Worm (Caenorhabditis elegans): ENCODE measurements around the gene ctsa-4.1.

ctsa-4.1 gene

DNA sequence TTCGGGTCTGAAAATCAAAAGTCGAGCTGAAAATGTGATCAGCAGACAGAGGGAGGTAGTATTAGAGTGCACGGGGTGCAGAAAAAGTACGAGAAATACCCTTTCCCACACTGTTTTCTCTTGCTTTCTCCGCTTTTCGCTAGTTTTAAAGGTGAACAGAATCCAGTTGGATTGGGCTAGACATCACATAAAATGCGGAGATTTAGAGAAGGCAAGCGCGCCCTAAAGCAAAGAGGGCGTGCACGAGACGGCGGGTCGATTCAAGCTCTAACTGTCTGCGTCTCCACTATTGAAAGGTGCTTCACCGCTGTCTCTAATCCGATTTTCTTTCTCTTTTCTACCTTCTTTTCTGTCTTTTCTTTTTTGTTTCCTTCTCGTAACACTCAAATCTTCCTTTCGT lies 3.3 kb downstream of the ctsa-4.1 start:
- no peak for TF ChIP-seq fkh-3 (tag; optimal IDR thresholded peaks at IDR 0.05)
- TF ChIP-seq lin-54 (GFP tag; optimal IDR thresholded peaks at IDR 0.05): peak; percentile 72
- TF ChIP-seq F37B4.10 (GFP tag; IDR thresholded peaks at IDR 0.05): no peak
- TF ChIP-seq ccch-3 (GFP tag; optimal IDR thresholded peaks at IDR 0.05): no peak
- peak; percentile 75 for TF ChIP-seq ztf-18 (tag; optimal IDR thresholded peaks at IDR 0.05)
- no peak for TF ChIP-seq ceh-58 (GFP tag; IDR thresholded peaks at IDR 0.05)
- TF ChIP-seq ztf-28 (GFP tag; IDR thresholded peaks at IDR 0.05): 0 out of 2 replicates have a peak, but pooled peaks have one; percentile 6
- peak; percentile 94 for TF ChIP-seq dox-1 (GFP tag; IDR thresholded peaks at IDR 0.05)
- peak; percentile 57 for TF ChIP-seq efl-1 (GFP tag; optimal IDR thresholded peaks at IDR 0.05)
- TF ChIP-seq ceh-40 (GFP tag; IDR thresholded peaks at IDR 0.05): no peak
- peak; percentile 95 for TF ChIP-seq F23B12.7 (tag; optimal IDR thresholded peaks at IDR 0.05; ENCODE audit: insufficient read depth)
- peak; percentile 57 for TF ChIP-seq madf-8 (GFP tag; conservative IDR thresholded peaks at IDR 0.05)
- TF ChIP-seq attf-5 (GFP tag; optimal IDR thresholded peaks at IDR 0.05): peak; percentile 95
- no peak for TF ChIP-seq unc-62 (GFP tag; optimal IDR thresholded peaks at IDR 0.05)
- no peak for TF ChIP-seq hrde-1 (tag; optimal IDR thresholded peaks at IDR 0.05; ENCODE audit: borderline replicate concordance)
- TF ChIP-seq cebp-1 (GFP tag; IDR thresholded peaks at IDR 0.05): no peak
- peak; percentile 77 for TF ChIP-seq cebp-1 (tag; optimal IDR thresholded peaks at IDR 0.05)
- no peak for TF ChIP-seq B0261.1 (tag; optimal IDR thresholded peaks at IDR 0.05)
- no peak for TF ChIP-seq dpff-1 (tag; optimal IDR thresholded peaks at IDR 0.05)
- no peak for TF ChIP-seq F55B11.4 (tag; optimal IDR thresholded peaks at IDR 0.05; ENCODE audit: borderline replicate concordance, insufficient read depth)
- no peak for TF ChIP-seq nhr-27 (tag; optimal IDR thresholded peaks at IDR 0.05)
- TF ChIP-seq ZK185.1 (tag; optimal IDR thresholded peaks at IDR 0.05; ENCODE audit: poor library complexity, severe bottlenecking): peak; percentile 74
- no peak for TF ChIP-seq nfya-2 (GFP tag; IDR thresholded peaks at IDR 0.05)
- 0 out of 2 replicates have a peak, but pooled peaks have one; percentile 13 for TF ChIP-seq madf-3 (GFP tag; IDR thresholded peaks at IDR 0.05)
- TF ChIP-seq hsf-1 (GFP tag; IDR thresholded peaks at IDR 0.05): no peak
- peak; percentile 92 for TF ChIP-seq pbrm-1 (GFP tag; IDR thresholded peaks at IDR 0.05)
- no peak for TF ChIP-seq hlh-26 (GFP tag; conservative IDR thresholded peaks at IDR 0.05)
- TF ChIP-seq Y53F4B.3 (GFP tag; IDR thresholded peaks at IDR 0.05): no peak
- peak; percentile 20 for TF ChIP-seq ztf-26 (tag; optimal IDR thresholded peaks at IDR 0.05)
- peak; percentile 97 for TF ChIP-seq hmg-1.2 (GFP tag; IDR thresholded peaks at IDR 0.05)
- no peak for TF ChIP-seq F57C9.4 (tag; optimal IDR thresholded peaks at IDR 0.05)
- peak; percentile 78 for TF ChIP-seq ceh-27 (GFP tag; optimal IDR thresholded peaks at IDR 0.05)
- peak; percentile 67 for TF ChIP-seq athp-1 (tag; optimal IDR thresholded peaks at IDR 0.05)
- TF ChIP-seq K11D2.4 (GFP tag; IDR thresholded peaks at IDR 0.05): peak; percentile 54
- peak; percentile 18 for TF ChIP-seq xnd-1 (tag; optimal IDR thresholded peaks at IDR 0.05)
- no peak for TF ChIP-seq dpl-1 (GFP tag; optimal IDR thresholded peaks at IDR 0.05)
- TF ChIP-seq aptf-2 (GFP tag; conservative IDR thresholded peaks at IDR 0.05): no peak
- no peak for TF ChIP-seq bed-1 (GFP tag; IDR thresholded peaks at IDR 0.05)
- peak; percentile 38 for TF ChIP-seq snpc-1.3 (tag; optimal IDR thresholded peaks at IDR 0.05; ENCODE audit: insufficient read depth)
- TF ChIP-seq snpc-4 (GFP tag; optimal IDR thresholded peaks at IDR 0.05): no peak
- peak; percentile 31 to 63 (median 53) for TF ChIP-seq snpc-4 (tag; optimal IDR thresholded peaks at IDR 0.05)
- TF ChIP-seq ekl-4 (GFP tag; IDR thresholded peaks at IDR 0.05): peak; percentile 59; the same call in 1 of the 2 replicates
- 0 out of 2 replicates have a peak, but pooled peaks have one; percentile 25 for TF ChIP-seq attf-6 (GFP tag; IDR thresholded peaks at IDR 0.05)
- peak; percentile 80 for TF ChIP-seq nfyb-1 (GFP tag; IDR thresholded peaks at IDR 0.05)
- TF ChIP-seq rec-8 (tag; optimal IDR thresholded peaks at IDR 0.05): no peak
- peak; percentile 85 for TF ChIP-seq D2030.7 (GFP tag; IDR thresholded peaks at IDR 0.05)
- no peak for TF ChIP-seq him-1 (tag; optimal IDR thresholded peaks at IDR 0.05)
- no peak for TF ChIP-seq F10E7.11 (tag; optimal IDR thresholded peaks at IDR 0.05)
